Worm (Caenorhabditis elegans): ENCODE measurements around the gene H10E21.1.

- no peak for TF ChIP-seq ztf-11 (tag; optimal IDR thresholded peaks at IDR 0.05)
- TF ChIP-seq hlh-1 (tag; optimal IDR thresholded peaks at IDR 0.05) = no peak
- TF ChIP-seq tbx-8 (GFP tag; optimal IDR thresholded peaks at IDR 0.05) = no peak
- TF ChIP-seq drap-1 (GFP tag; optimal IDR thresholded peaks at IDR 0.05) = no peak
- TF ChIP-seq lin-13 (tag; optimal IDR thresholded peaks at IDR 0.05) = no peak
- no peak for TF ChIP-seq nhr-12 (tag; optimal IDR thresholded peaks at IDR 0.05)
- no peak for TF ChIP-seq ces-1 (GFP tag; optimal IDR thresholded peaks at IDR 0.05)
- TF ChIP-seq unc-62 (GFP tag; optimal IDR thresholded peaks at IDR 0.05) = no peak
- TF ChIP-seq nhr-28 (tag; optimal IDR thresholded peaks at IDR 0.05) = no peak
- TF ChIP-seq elt-3 (tag; optimal IDR thresholded peaks at IDR 0.05) = no peak
- no peak for TF ChIP-seq unc-39 (tag; optimal IDR thresholded peaks at IDR 0.05)
Measured at ce11 chrIII:17558-17957, 2.0 kb downstream of the H10E21.1 start.

All from whole organism, mixed stage, embryonic.